Worm (Caenorhabditis elegans): ENCODE data around the gene Y77E11A.12.

Y77E11A.12 gene

ce11 chrIV:1419795-1420509, 55.0 kb downstream of the Y77E11A.12 start, which contains the start of gene Y77E11A.7 (continued):
- TF ChIP-seq ceh-100 (GFP tag; IDR thresholded peaks at IDR 0.05) (no peak), ztf-18 (tag; optimal IDR thresholded peaks at IDR 0.05) (peak; percentile 68), sea-2 (GFP tag; IDR thresholded peaks at IDR 0.05) (no peak), C06A6.2 (GFP tag; conservative IDR thresholded peaks at IDR 0.05) (no peak), him-1 (tag; optimal IDR thresholded peaks at IDR 0.05) (peak; percentile 14), tlf-1 (GFP tag; optimal IDR thresholded peaks at IDR 0.05) (no peak), die-1 (tag; optimal IDR thresholded peaks at IDR 0.05) (no peak), mxl-1 (tag; optimal IDR thresholded peaks at IDR 0.05) (no peak), cebp-1 (GFP tag; IDR thresholded peaks at IDR 0.05) (no peak), cebp-1 (tag; optimal IDR thresholded peaks at IDR 0.05) (peak; percentile 80), nhr-120 (GFP tag; IDR thresholded peaks at IDR 0.05) (no peak), madf-3 (GFP tag; IDR thresholded peaks at IDR 0.05) (peak; percentile 98), rcor-1 (GFP tag; IDR thresholded peaks at IDR 0.05) (no peak), ceh-27 (GFP tag; optimal IDR thresholded peaks at IDR 0.05) (peak; percentile 96), hmg-20 (GFP tag; IDR thresholded peaks at IDR 0.05) (no peak)

Data from whole organism, young adult.